Worm (Caenorhabditis elegans): ENCODE measurements around the gene Y105C5B.5.

DNA sequence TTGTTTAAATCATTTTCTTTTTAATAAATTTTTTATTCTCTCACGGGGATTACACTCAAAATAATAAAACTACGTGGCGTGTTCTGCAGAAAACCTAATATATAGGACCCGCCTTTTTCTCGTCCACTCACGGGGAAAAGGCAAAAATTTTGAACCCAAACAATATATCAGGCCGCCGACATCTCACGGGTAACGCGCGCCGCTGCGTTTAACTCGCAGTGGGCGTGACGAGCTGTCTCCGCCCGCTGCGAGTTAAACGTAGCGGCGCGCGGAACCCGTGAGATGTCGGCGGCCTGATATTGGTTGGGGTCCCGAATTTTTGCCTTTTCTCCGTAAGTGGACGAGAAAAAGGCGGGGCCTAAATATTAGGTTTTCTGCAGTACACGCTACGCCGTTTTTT lies 39.5 kb downstream of the Y105C5B.5 start:
- TF ChIP-seq ztf-23 (GFP tag; IDR thresholded peaks at IDR 0.05): no peak
- TF ChIP-seq flt-1 (GFP tag; IDR thresholded peaks at IDR 0.05): no peak
- no peak for TF ChIP-seq ref-1 (GFP tag; conservative IDR thresholded peaks at IDR 0.05)
- TF ChIP-seq tab-1 (GFP tag; IDR thresholded peaks at IDR 0.05): no peak
- TF ChIP-seq med-1 (GFP tag; optimal IDR thresholded peaks at IDR 0.05; ENCODE audit: insufficient read depth): no peak
